Fruit fly (Drosophila melanogaster) whole organism, embryonic: ENCODE results near the gene AP-1sigma.

ENCODE experiments used
- Ada2b ChIP-seq: fragments of 200-800 bp; sonication (Bioruptor generic); IDR thresholded peaks from 2 replicates; pipeline ENCODE4 v1.3.6; 2022; ENCODE audit warnings: missing biosample characterization, missing genetic modification characterization
- Atf3 ChIP-seq: fragments of 200-800 bp; sonication (Bioruptor generic); optimal IDR thresholded peaks from 3 replicates; lab custom pipeline; 2016; ENCODE audit warnings: missing biosample characterization, missing genetic modification characterization
- C15 ChIP-seq: fragments of 200-800 bp; sonication (Bioruptor generic); IDR thresholded peaks from 3 replicates; pipeline ENCODE4 v1.3.6; 2022; ENCODE audit warnings: missing biosample characterization, missing genetic modification characterization
- CG10565 ChIP-seq: fragments of 200-800 bp; sonication (Bioruptor generic); optimal IDR thresholded peaks from 3 replicates; lab custom pipeline; 2016; ENCODE audit warnings: missing biosample characterization, mild to moderate bottlenecking, missing genetic modification characterization
- CG12236 ChIP-seq: fragments of 200-800 bp; sonication (Bioruptor generic); optimal IDR thresholded peaks from 2 replicates; lab custom pipeline; 2016; ENCODE audit warnings: missing biosample characterization, missing genetic modification characterization
- CG12942 ChIP-seq: fragments of 200-800 bp; sonication (Bioruptor generic); optimal IDR thresholded peaks from 3 replicates; lab custom pipeline; 2016; ENCODE audit warnings: missing biosample characterization, missing genetic modification characterization
- CG14441 ChIP-seq: fragments of 200-800 bp; sonication (Bioruptor generic); IDR thresholded peaks from 2 replicates; pipeline ENCODE4 v1.3.6; 2022; ENCODE audit warnings: missing biosample characterization, missing genetic modification characterization
- CG15696 ChIP-seq: fragments of 200-800 bp; sonication (Bioruptor generic); optimal IDR thresholded peaks from 2 replicates; lab custom pipeline; 2019; ENCODE audit warnings: missing biosample characterization, mild to moderate bottlenecking, missing genetic modification characterization, moderate library complexity
- CG1602 ChIP-seq: fragments of 200-800 bp; sonication (Bioruptor generic); optimal IDR thresholded peaks from 3 replicates; lab custom pipeline; 2016; ENCODE audit warnings: missing biosample characterization, missing genetic modification characterization
- CG17359 ChIP-seq: fragments of 200-800 bp; sonication (Bioruptor generic); optimal IDR thresholded peaks from 3 replicates; lab custom pipeline; 2018; ENCODE audit warnings: missing biosample characterization, mild to moderate bottlenecking, missing genetic modification characterization, moderate library complexity
- CG17361 ChIP-seq: fragments of 200-800 bp; sonication (Bioruptor generic); IDR thresholded peaks from 3 replicates; pipeline ENCODE4 v1.3.6; 2022; ENCODE audit warnings: missing biosample characterization, missing genetic modification characterization
- CG30403 ChIP-seq: fragments of 200-800 bp; sonication (Bioruptor generic); optimal IDR thresholded peaks from 3 replicates; lab custom pipeline; 2016; ENCODE audit warnings: missing biosample characterization, missing genetic modification characterization
- CG30431 ChIP-seq: fragments of 200-800 bp; sonication (Bioruptor generic); optimal IDR thresholded peaks from 2 replicates; lab custom pipeline; 2017; ENCODE audit warnings: missing biosample characterization, missing genetic modification characterization
- CG4404 ChIP-seq: fragments of 200-800 bp; sonication (Bioruptor generic); IDR thresholded peaks from 2 replicates; pipeline ENCODE4 v1.3.6; 2022; ENCODE audit warnings: missing biosample characterization, missing genetic modification characterization
- CG4820 ChIP-seq: fragments of 200-800 bp; sonication (Bioruptor generic); optimal IDR thresholded peaks from 3 replicates; lab custom pipeline; 2016; ENCODE audit warnings: missing biosample characterization, missing genetic modification characterization
- CG5953 ChIP-seq: fragments of 200-800 bp; sonication (Bioruptor generic); IDR thresholded peaks from 2 replicates; pipeline ENCODE4 v1.3.6; 2022; ENCODE audit warnings: missing biosample characterization, missing genetic modification characterization
- CG7745 ChIP-seq: fragments of 200-800 bp; sonication (Bioruptor generic); optimal IDR thresholded peaks from 2 replicates; lab custom pipeline; 2018; ENCODE audit warnings: missing biosample characterization, mild to moderate bottlenecking, missing genetic modification characterization, moderate library complexity
- CG8089 ChIP-seq: fragments of 200-800 bp; sonication (Bioruptor generic); optimal IDR thresholded peaks from 3 replicates; lab custom pipeline; 2016; ENCODE audit warnings: missing biosample characterization, missing genetic modification characterization
- CG8924 ChIP-seq: fragments of 200-800 bp; optimal IDR thresholded peaks from 3 replicates; lab custom pipeline; 2019; ENCODE audit warnings: missing biosample characterization, mild to moderate bottlenecking, missing genetic modification characterization, moderate library complexity
- E2f2 ChIP-seq: fragments of 200-800 bp; sonication (Bioruptor generic); IDR thresholded peaks from 2 replicates; pipeline ENCODE4 v1.3.6; 2022; ENCODE audit warnings: missing biosample characterization, missing genetic modification characterization
- Ets65A ChIP-seq: fragments of 200-800 bp; sonication (Bioruptor generic); peaks from one replicate; lab custom pipeline; 2016; ENCODE audit warnings: missing biosample characterization, missing genetic modification characterization
- Fer3 ChIP-seq: fragments of 200-800 bp; sonication (Bioruptor generic); optimal IDR thresholded peaks from 2 replicates; lab custom pipeline; 2018; ENCODE audit warnings: missing biosample characterization, mild to moderate bottlenecking, missing genetic modification characterization, moderate library complexity
- H15 ChIP-seq: fragments of 200-800 bp; sonication (Bioruptor generic); IDR thresholded peaks from 3 replicates; pipeline ENCODE4 v1.3.6; 2022; ENCODE audit warnings: missing biosample characterization, missing genetic modification characterization
- HLH4C ChIP-seq: fragments of 200-800 bp; sonication (Bioruptor generic); IDR thresholded peaks from 3 replicates; pipeline ENCODE4 v1.3.6; 2022; ENCODE audit warnings: missing biosample characterization, missing genetic modification characterization; ENCODE audit not compliant: partially characterized antibody
- Hey ChIP-seq: fragments of 200-800 bp; sonication (Bioruptor generic); optimal IDR thresholded peaks from 3 replicates; lab custom pipeline; 2018; ENCODE audit warnings: missing biosample characterization, mild to moderate bottlenecking, missing genetic modification characterization
- Hmr ChIP-seq: fragments of 200-800 bp; sonication (Bioruptor generic); optimal IDR thresholded peaks from 3 replicates; lab custom pipeline; 2017; ENCODE audit warnings: mild to moderate bottlenecking, missing biosample characterization, missing genetic modification reagents, missing genetic modification characterization
- Hr78 ChIP-seq, 2 experiments: fragments of 200-800 bp in 1 of 2; fragments of >200 bp in 1 of 2; sonication (Bioruptor generic) in 1 of 2; optimal IDR thresholded peaks; 2 replicates each; lab custom pipeline; 2017 to 2019; ENCODE audit warnings: missing biosample characterization in 2 of 2, missing genetic modification characterization in 2 of 2, mild to moderate bottlenecking in 1 of 2, moderate library complexity in 1 of 2
- Lim3 ChIP-seq: fragments of 200-800 bp; sonication (Bioruptor generic); IDR thresholded peaks from 2 replicates; pipeline ENCODE4 v1.3.6; 2022; ENCODE audit warnings: missing biosample characterization, missing genetic modification characterization
- Mrtf ChIP-seq: fragments of 200-800 bp; sonication (Bioruptor generic); IDR thresholded peaks from 3 replicates; pipeline ENCODE4 v1.3.6; 2022; ENCODE audit warnings: missing biosample characterization, missing genetic modification characterization
- Oli ChIP-seq: fragments of 200-800 bp; sonication (Bioruptor generic); optimal IDR thresholded peaks from 2 replicates; lab custom pipeline; 2018; ENCODE audit warnings: missing biosample characterization, mild to moderate bottlenecking, missing genetic modification characterization, moderate library complexity
- Spps ChIP-seq: fragments of 200-800 bp; sonication (Bioruptor generic); optimal IDR thresholded peaks from 2 replicates; lab custom pipeline; 2018; ENCODE audit warnings: missing biosample characterization, mild to moderate bottlenecking, missing genetic modification characterization
- Ssrp ChIP-seq: fragments of 200-800 bp; sonication (Bioruptor generic); optimal IDR thresholded peaks from 2 replicates; lab custom pipeline; 2018; ENCODE audit warnings: missing biosample characterization, mild to moderate bottlenecking, missing genetic modification characterization, moderate library complexity
- Taf1 ChIP-seq: fragments of 200-800 bp; sonication (Bioruptor generic); IDR thresholded peaks from 2 replicates; pipeline ENCODE4 v1.3.6; 2022; ENCODE audit warnings: missing biosample characterization, missing genetic modification characterization
- cas ChIP-seq: fragments of 200-800 bp; sonication (Bioruptor generic); IDR thresholded peaks from 2 replicates; pipeline ENCODE4 v1.3.6; 2022; ENCODE audit warnings: missing biosample characterization, missing genetic modification characterization
- ci ChIP-seq: fragments of 200-800 bp; sonication (Bioruptor generic); IDR thresholded peaks from 3 replicates; pipeline ENCODE4 v1.3.6; 2022; ENCODE audit warnings: missing biosample characterization, missing genetic modification characterization
- corto ChIP-seq: fragments of 200-800 bp; sonication (Bioruptor generic); optimal IDR thresholded peaks from 2 replicates; lab custom pipeline; 2016; ENCODE audit warnings: missing biosample characterization, mild to moderate bottlenecking, missing genetic modification characterization, moderate library complexity
- da ChIP-seq: fragments of 200-800 bp; sonication (Bioruptor generic); optimal IDR thresholded peaks from 2 replicates; lab custom pipeline; 2016; ENCODE audit warnings: missing biosample characterization, missing genetic modification characterization
- dan ChIP-seq: fragments of 200-800 bp; sonication (Bioruptor generic); IDR thresholded peaks from 2 replicates; pipeline ENCODE4 v1.3.6; 2022; ENCODE audit warnings: missing biosample characterization, missing genetic modification characterization
- dm ChIP-seq: fragments of 200-800 bp; sonication (Bioruptor generic); optimal IDR thresholded peaks from 3 replicates; lab custom pipeline; 2016; ENCODE audit warnings: missing biosample characterization, missing genetic modification characterization
- gsb ChIP-seq: fragments of 200-800 bp; sonication (Bioruptor generic); IDR thresholded peaks from 2 replicates; pipeline ENCODE4 v1.3.6; 2022; ENCODE audit warnings: missing biosample characterization, missing genetic modification characterization
- hkb ChIP-seq, 2 experiments: fragments of 200-800 bp in 1 of 2; fragments of >200 bp in 1 of 2; sonication (Bioruptor generic) in 1 of 2; IDR thresholded peaks in 1 of 2; optimal IDR thresholded peaks in 1 of 2; 2 replicates each; pipeline versions ENCODE4 v1.3.6 to Lab custom; 2017 to 2022; ENCODE audit warnings: missing biosample characterization in 1 of 2, missing genetic modification characterization in 1 of 2
- jing ChIP-seq: fragments of 200-800 bp; sonication (Bioruptor generic); optimal IDR thresholded peaks from 2 replicates; lab custom pipeline; 2018; ENCODE audit warnings: missing biosample characterization, mild to moderate bottlenecking, missing genetic modification characterization
- mld ChIP-seq: fragments of 200-800 bp; sonication (Bioruptor generic); IDR thresholded peaks from 3 replicates; pipeline ENCODE4 v1.3.6; 2022; ENCODE audit warnings: missing biosample characterization, missing genetic modification characterization; ENCODE audit not compliant: partially characterized antibody
- org-1 ChIP-seq: fragments of 200-800 bp; sonication (Bioruptor generic); optimal IDR thresholded peaks from 2 replicates; lab custom pipeline; 2017; ENCODE audit warnings: missing biosample characterization, missing genetic modification characterization
- pan ChIP-seq, 4 experiments: fragments of >200 bp in 3 of 4; fragments of 200-800 bp in 1 of 4; sonication (Bioruptor generic) in 1 of 4; optimal IDR thresholded peaks in 3 of 4; IDR thresholded peaks in 1 of 4; 2 replicates each; pipeline versions ENCODE4 v1.3.6 to Lab custom; 2017 to 2022; ENCODE audit warnings: missing biosample characterization in 2 of 4, missing genetic modification characterization in 2 of 4, mixed read lengths in 1 of 4
- phol ChIP-seq: fragments of 200-800 bp; sonication (Bioruptor generic); optimal IDR thresholded peaks from 3 replicates; lab custom pipeline; 2018; ENCODE audit warnings: missing biosample characterization, mild to moderate bottlenecking, missing genetic modification characterization, moderate library complexity
- sens-2 ChIP-seq: fragments of 200-800 bp; sonication (Bioruptor generic); IDR thresholded peaks from 2 replicates; pipeline ENCODE4 v1.3.6; 2022; ENCODE audit warnings: missing biosample characterization, missing genetic modification characterization
- trh ChIP-seq: fragments of 200-800 bp; sonication (Bioruptor generic); optimal IDR thresholded peaks from 2 replicates; lab custom pipeline; 2016; ENCODE audit warnings: missing biosample characterization, missing genetic modification characterization
- unc-4 ChIP-seq: fragments of 200-800 bp; sonication (Bioruptor generic); IDR thresholded peaks from 2 replicates; pipeline ENCODE4 v1.3.6; 2022; ENCODE audit warnings: missing biosample characterization, missing genetic modification characterization; ENCODE audit not compliant: partially characterized antibody
- vvl ChIP-seq: fragments of 200-800 bp; sonication (Bioruptor generic); IDR thresholded peaks from 2 replicates; pipeline ENCODE4 v1.3.6; 2022; ENCODE audit warnings: missing biosample characterization, missing genetic modification characterization

The AP-1sigma gene

DNA sequence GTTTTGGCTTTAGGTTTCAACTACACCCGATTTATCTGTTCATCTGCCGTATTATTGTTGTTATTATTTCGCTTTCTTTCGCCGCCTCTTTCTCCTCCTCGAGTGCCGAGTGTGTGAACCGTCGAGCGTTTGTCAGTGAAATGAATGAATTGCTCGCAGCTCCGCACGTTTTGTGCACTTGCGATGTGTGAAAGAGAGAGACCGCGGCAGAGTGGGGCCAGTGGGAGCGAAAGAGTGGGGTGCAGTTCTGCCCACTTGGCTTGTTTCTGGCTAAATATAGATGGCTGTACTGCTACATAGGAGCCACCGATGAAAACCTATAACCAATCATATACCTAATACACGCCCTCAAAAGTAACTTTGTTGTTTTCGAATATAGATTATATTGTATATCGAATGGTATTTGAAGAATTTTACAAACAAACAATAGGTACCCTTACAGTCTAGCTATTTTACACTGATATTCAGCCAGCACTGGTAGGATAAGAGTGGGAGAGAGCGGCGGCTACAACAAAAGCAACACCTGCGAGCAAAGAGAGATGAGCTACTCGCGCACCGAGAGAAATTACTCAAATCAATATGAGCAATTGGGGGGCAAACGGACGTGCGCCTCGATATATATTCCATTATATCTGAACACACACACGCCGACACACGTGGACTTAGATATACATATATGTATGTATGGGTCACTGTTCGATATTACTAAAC lies 48.2 kb downstream of the AP-1sigma start (continued):
- no peak for TF ChIP-seq C15 (GFP tag; lab: Robert Waterston, UW)
- TF ChIP-seq Atf3 (GFP tag; lab: Kevin White, UChicago), result no peak
- no peak for TF ChIP-seq CG14441 (GFP tag; lab: Robert Waterston, UW)
- TF ChIP-seq ci, result peak; percentile 45; the same call in 2 of the 3 replicates
- TF ChIP-seq CG15696 (tag; lab: Kevin White, UChicago), result no peak
- TF ChIP-seq Ssrp (tag; lab: Kevin White, UChicago), result no peak
- no peak for TF ChIP-seq cas (GFP tag; lab: Robert Waterston, UW)
- no peak for TF ChIP-seq CG12942
- no peak for TF ChIP-seq phol (tag; lab: Kevin White, UChicago)
- no peak for TF ChIP-seq CG8924 (tag; lab: Kevin White, UChicago)
- TF ChIP-seq CG7745, result no peak
- TF ChIP-seq Taf1 (GFP tag; lab: Robert Waterston, UW), result peak; percentile 24; the same call in 1 of the 2 replicates
- no peak for TF ChIP-seq jing (GFP tag; lab: Kevin White, UChicago)
- TF ChIP-seq CG4820 (GFP tag; lab: Kevin White, UChicago), result no peak
- TF ChIP-seq corto, result no peak
- no peak for TF ChIP-seq unc-4 (GFP tag; lab: Robert Waterston, UW)
- TF ChIP-seq CG17361, result peak; percentile 31; the same call in 1 of the 3 replicates
- no peak for TF ChIP-seq CG4404
- no peak for TF ChIP-seq Hmr (GFP tag; lab: Kevin White, UChicago)
- TF ChIP-seq dan, result no peak
- TF ChIP-seq sens-2, result peak; percentile 33; the same call in 1 of the 2 replicates
- no peak for TF ChIP-seq CG5953
- no peak for TF ChIP-seq org-1 (GFP tag; lab: Kevin White, UChicago)
- TF ChIP-seq da (GFP tag; lab: Kevin White, UChicago), result no peak
- TF ChIP-seq Ada2b (GFP tag; lab: Robert Waterston, UW), result no peak
- TF ChIP-seq gsb (GFP tag; lab: Robert Waterston, UW), result no peak
- TF ChIP-seq CG8089 (GFP tag; lab: Kevin White, UChicago), result no peak
- no peak for TF ChIP-seq Hr78 (GFP tag; optimal IDR thresholded peaks at IDR 0.05; lab: Kevin White, UChicago)
- no peak for TF ChIP-seq CG30403 (GFP tag; lab: Kevin White, UChicago)
- no peak for TF ChIP-seq HLH4C (GFP tag; lab: Robert Waterston, UW)
- TF ChIP-seq dm (GFP tag; lab: Kevin White, UChicago), result no peak
- TF ChIP-seq Lim3 (GFP tag; lab: Robert Waterston, UW), result no peak
- TF ChIP-seq hkb (optimal IDR thresholded peaks at IDR 0.05; lab: Kevin White, UChicago), result no peak
- no peak for TF ChIP-seq hkb (GFP tag; IDR thresholded peaks at IDR 0.05; lab: Robert Waterston, UW)
- no peak for TF ChIP-seq mld (GFP tag; lab: Robert Waterston, UW)
- TF ChIP-seq vvl (GFP tag; lab: Robert Waterston, UW), result no peak
- TF ChIP-seq Mrtf (GFP tag; lab: Robert Waterston, UW), result no peak
- peak; percentile 7 for TF ChIP-seq Oli (tag; lab: Kevin White, UChicago)
- TF ChIP-seq trh (GFP tag; lab: Kevin White, UChicago), result no peak
- TF ChIP-seq Hey (tag; lab: Kevin White, UChicago), result peak; percentile 83
- TF ChIP-seq CG17359, result no peak
- no peak for TF ChIP-seq Spps
- no peak for TF ChIP-seq Fer3 (tag; lab: Kevin White, UChicago)
- TF ChIP-seq CG1602 (GFP tag; lab: Kevin White, UChicago), result no peak
- no peak for TF ChIP-seq H15 (GFP tag; lab: Robert Waterston, UW)
- no peak for TF ChIP-seq CG12236
- TF ChIP-seq CG30431 (GFP tag; lab: Kevin White, UChicago), result no peak
- TF ChIP-seq E2f2, result no peak
- no peak for TF ChIP-seq CG10565 (GFP tag; lab: Kevin White, UChicago)
- no peak for TF ChIP-seq pan (optimal IDR thresholded peaks at IDR 0.05; lab: Kevin White, UChicago)
- TF ChIP-seq pan (GFP tag; optimal IDR thresholded peaks at IDR 0.05 in 1 of 2, IDR thresholded peaks at IDR 0.05 in 1 of 2), result peak in 1 of 2 experiments; percentile 19
- peak; percentile 88 for TF ChIP-seq Ets65A (GFP tag; lab: Kevin White, UChicago)
